Worm (Caenorhabditis elegans): Measurements from ENCODE around the gene C03B8.3.

DNA sequence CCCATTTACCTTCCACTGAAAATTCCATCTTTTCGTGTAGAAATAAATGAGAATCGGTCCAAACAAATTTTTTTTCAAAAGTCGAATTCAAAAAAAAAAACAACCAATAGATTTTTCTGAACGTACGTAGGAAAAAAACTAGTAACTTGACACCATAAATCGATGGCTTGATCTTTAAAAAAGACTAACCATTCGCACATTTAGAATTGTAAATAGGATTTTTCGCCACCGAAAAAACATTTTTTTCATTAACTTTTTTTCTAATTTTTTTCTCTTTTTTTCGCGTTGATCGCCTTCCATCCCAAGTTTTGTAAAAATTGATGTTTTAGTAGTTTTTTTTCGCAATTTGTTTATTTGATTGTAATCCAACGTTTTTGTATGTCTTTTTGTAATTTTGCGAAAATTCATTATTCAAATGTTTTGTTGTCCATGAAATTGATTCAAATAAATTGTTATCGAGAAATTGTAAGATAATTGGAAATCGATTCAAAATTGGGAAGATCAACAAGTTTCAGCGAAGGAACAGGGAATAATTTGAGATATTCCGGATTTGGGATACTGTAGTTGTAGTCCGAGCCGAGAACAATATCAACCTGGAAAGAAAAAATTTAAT is 25.6 kb downstream of the C03B8.3 start:
- TF ChIP-seq hnd-1 (tag; optimal IDR thresholded peaks at IDR 0.05) (no peak), ama-1 (optimal IDR thresholded peaks at IDR 0.05) (no peak), tbx-11 (GFP tag; IDR thresholded peaks at IDR 0.05) (no peak), ceh-36 (tag; optimal IDR thresholded peaks at IDR 0.05) (no peak), tbx-37 (GFP tag; conservative IDR thresholded peaks at IDR 0.05) (no peak), B0310.2 (tag; optimal IDR thresholded peaks at IDR 0.05) (no peak), aly-1 (tag; optimal IDR thresholded peaks at IDR 0.05) (no peak), scrt-1 (GFP tag; IDR thresholded peaks at IDR 0.05) (no peak), tra-4 (tag; optimal IDR thresholded peaks at IDR 0.05) (no peak), ets-7 (tag; optimal IDR thresholded peaks at IDR 0.05) (no peak)
